Worm (Caenorhabditis elegans) whole organism, L4 larva: Measurements from ENCODE around the gene Y66D12A.3.

Experiments used
- F44E2.7 ChIP-seq: fragments of 200-800 bp; sonication (Bioruptor generic); IDR thresholded peaks from 2 replicates; pipeline ENCODE4 v2.1.2; 2022; ENCODE audit warnings: missing genetic modification characterization, missing compliant biosample characterization
- T26A8.4 ChIP-seq: fragments of 200-800 bp; sonication (Bioruptor generic); IDR thresholded peaks from 2 replicates; pipeline ENCODE4 v1.3.6; 2022; ENCODE audit warnings: missing genetic modification characterization, missing compliant biosample characterization
- Y48G9A.11 ChIP-seq: fragments of 200-800 bp; sonication (Bioruptor generic); IDR thresholded peaks from 2 replicates; pipeline ENCODE4 v1.3.6; 2022; ENCODE audit warnings: missing genetic modification reagents, missing genetic modification characterization, missing compliant biosample characterization
- Y75B8A.6 ChIP-seq: fragments of 200-800 bp; sonication (Bioruptor generic); IDR thresholded peaks from 2 replicates; pipeline ENCODE4 v1.3.6; 2022; ENCODE audit warnings: missing genetic modification reagents, missing genetic modification characterization, missing compliant biosample characterization
- ceh-28 ChIP-seq: fragments of 150-350 bp; optimal IDR thresholded peaks from 2 replicates; lab custom pipeline; 2014; ENCODE audit warnings: missing biosample characterization, missing genetic modification reagents, missing genetic modification characterization
- ceh-82 ChIP-seq: sonication (generic microtip); optimal IDR thresholded peaks from 2 replicates; lab custom pipeline; 2017; ENCODE audit warnings: missing biosample characterization, missing genetic modification characterization
- ces-1 ChIP-seq: fragments of 150-350 bp; sonication (generic microtip); optimal IDR thresholded peaks from 4 replicates; lab custom pipeline; 2014; ENCODE audit warnings: missing biosample characterization, missing genetic modification reagents, missing genetic modification characterization
- ctbp-1 ChIP-seq: fragments of 200-800 bp; sonication (Bioruptor generic); IDR thresholded peaks from 2 replicates; pipeline ENCODE4 v1.3.6; 2022; ENCODE audit warnings: missing genetic modification reagents, missing genetic modification characterization, missing compliant biosample characterization
- daf-19 ChIP-seq: fragments of 200-800 bp; sonication (Bioruptor generic); conservative IDR thresholded peaks from 2 replicates; pipeline ENCODE4 v1.3.6; 2022; ENCODE audit warnings: missing genetic modification characterization, missing compliant biosample characterization
- dmd-9 ChIP-seq: fragments of 200-800 bp; sonication (Bioruptor generic); IDR thresholded peaks from 2 replicates; pipeline ENCODE4 v1.3.6; 2022; ENCODE audit warnings: missing genetic modification reagents, missing genetic modification characterization, missing compliant biosample characterization
- egl-43 ChIP-seq: fragments of 200-800 bp; sonication (Bioruptor generic); IDR thresholded peaks from 2 replicates; pipeline ENCODE4 v1.3.6; 2022; ENCODE audit warnings: missing genetic modification reagents, missing genetic modification characterization, missing compliant biosample characterization
- fkh-10 ChIP-seq: fragments of 150-350 bp; optimal IDR thresholded peaks from 2 replicates; lab custom pipeline; 2014; ENCODE audit warnings: missing biosample characterization, missing genetic modification reagents, missing genetic modification characterization
- gei-8 ChIP-seq: fragments of 200-800 bp; sonication (Bioruptor generic); optimal IDR thresholded peaks from 2 replicates; lab custom pipeline; 2018; ENCODE audit warnings: mild to moderate bottlenecking, missing genetic modification characterization, missing compliant biosample characterization
- hlh-30 ChIP-seq: sonication (generic microtip); optimal IDR thresholded peaks from 2 replicates; lab custom pipeline; 2017; ENCODE audit warnings: antibody characterized with exemption, mild to moderate bottlenecking, missing genetic modification characterization, missing compliant biosample characterization; ENCODE audit not compliant: insufficient read depth
- jun-1 ChIP-seq: fragments of 150-350 bp; optimal IDR thresholded peaks from 2 replicates; lab custom pipeline; 2014; ENCODE audit warnings: missing biosample characterization, missing genetic modification reagents, missing genetic modification characterization
- lim-7 ChIP-seq: fragments of 200-800 bp; sonication (Bioruptor generic); IDR thresholded peaks from 2 replicates; pipeline ENCODE4 v1.3.6; 2022; ENCODE audit warnings: missing genetic modification characterization, missing compliant biosample characterization
- lin-13 ChIP-seq: fragments of 150-350 bp; optimal IDR thresholded peaks from 2 replicates; lab custom pipeline; 2014; ENCODE audit warnings: missing biosample characterization, missing genetic modification reagents, missing genetic modification characterization
- mdt-29 ChIP-seq: fragments of 200-800 bp; sonication (Bioruptor generic); IDR thresholded peaks from 2 replicates; pipeline ENCODE4 v1.3.6; 2022; ENCODE audit warnings: missing genetic modification reagents, missing genetic modification characterization, missing compliant biosample characterization
- mep-1 ChIP-seq: fragments of 150-350 bp; sonication (generic microtip); optimal IDR thresholded peaks from 3 replicates; lab custom pipeline; 2014; ENCODE audit warnings: missing biosample characterization, missing genetic modification characterization
- mxl-2 ChIP-seq: fragments of 200-800 bp; sonication (Bioruptor generic); conservative IDR thresholded peaks from 2 replicates; pipeline ENCODE4 v1.3.6; 2022; ENCODE audit warnings: missing genetic modification reagents, missing genetic modification characterization, missing compliant biosample characterization
- nhr-10 ChIP-seq: fragments of 150-350 bp; optimal IDR thresholded peaks from 2 replicates; lab custom pipeline; 2014; ENCODE audit warnings: missing biosample characterization, missing genetic modification characterization
- nhr-11 ChIP-seq: fragments of 150-350 bp; optimal IDR thresholded peaks from 2 replicates; lab custom pipeline; 2014; ENCODE audit warnings: missing biosample characterization, missing genetic modification characterization
- nhr-28 ChIP-seq: fragments of 150-350 bp; optimal IDR thresholded peaks from 2 replicates; lab custom pipeline; 2014; ENCODE audit warnings: missing biosample characterization, missing genetic modification characterization
- nhr-48 ChIP-seq: sonication (generic microtip); optimal IDR thresholded peaks from 2 replicates; lab custom pipeline; 2016; ENCODE audit warnings: mild to moderate bottlenecking, missing genetic modification characterization, missing compliant biosample characterization
- rbr-2 ChIP-seq: sonication (generic microtip); optimal IDR thresholded peaks from 2 replicates; lab custom pipeline; 2016; ENCODE audit warnings: missing genotype, missing genetic modification characterization, missing compliant biosample characterization
- saeg-2 ChIP-seq: fragments of 200-800 bp; sonication (Bioruptor generic); IDR thresholded peaks from 2 replicates; pipeline ENCODE4 v1.3.6; 2022; ENCODE audit warnings: missing genetic modification reagents, missing genetic modification characterization, missing compliant biosample characterization
- set-16 ChIP-seq: fragments of 200-800 bp; sonication (Bioruptor generic); IDR thresholded peaks from 2 replicates; pipeline ENCODE4 v1.3.6; 2022; ENCODE audit warnings: missing genetic modification reagents, missing genetic modification characterization, missing compliant biosample characterization
- snpc-4 ChIP-seq: fragments of 150-350 bp; optimal IDR thresholded peaks from 2 replicates; lab custom pipeline; 2014; ENCODE audit warnings: missing biosample characterization, missing genetic modification characterization
- tag-97 ChIP-seq: fragments of 200-800 bp; sonication (Bioruptor generic); IDR thresholded peaks from 2 replicates; pipeline ENCODE4 v1.3.6; 2022; ENCODE audit warnings: missing genetic modification characterization, missing compliant biosample characterization
- unc-62 ChIP-seq, 3 experiments: fragments of 150-350 bp in 1 of 3; sonication (generic microtip); optimal IDR thresholded peaks in 2 of 3; peaks in 1 of 3; 1 replicate in 1 of 3; 2 replicates in 2 of 3; lab custom pipeline; 2014 to 2017; ENCODE audit warnings: missing biosample characterization in 3 of 3, missing genetic modification characterization in 3 of 3, missing genetic modification reagents in 3 of 3, missing genotype in 1 of 3
- zag-1 ChIP-seq: fragments of 150-350 bp; optimal IDR thresholded peaks from 2 replicates; lab custom pipeline; 2014; ENCODE audit warnings: missing biosample characterization, missing genetic modification characterization
- zfp-2 ChIP-seq: sonication (generic microtip); optimal IDR thresholded peaks from 2 replicates; lab custom pipeline; 2016; ENCODE audit warnings: mild to moderate bottlenecking, missing genetic modification characterization, missing compliant biosample characterization

The Y66D12A.3 gene

DNA sequence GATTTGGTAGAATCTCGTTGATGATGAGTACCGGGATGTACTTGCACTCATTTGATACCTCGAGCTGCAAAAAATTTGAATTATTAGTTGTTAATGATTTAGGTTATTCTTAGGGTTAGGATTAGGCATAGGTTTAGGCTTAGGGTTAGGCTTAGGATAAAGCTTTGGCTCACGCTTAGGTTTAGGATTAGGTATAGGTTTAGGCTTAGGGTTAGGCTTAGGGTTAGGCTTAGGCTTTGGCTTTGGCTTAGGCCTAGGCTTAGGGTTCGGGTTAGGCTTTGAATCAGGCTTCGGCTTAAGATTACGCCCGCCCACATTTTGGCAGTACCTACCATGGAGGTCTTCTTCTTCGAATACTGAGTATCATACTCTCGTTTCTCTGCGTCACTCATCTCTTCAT, 46.0 kb downstream of the Y66D12A.3 start:
- TF ChIP-seq F44E2.7 (GFP tag; lab: Robert Waterston, UW) (no peak), lin-13 (no peak), daf-19 (GFP tag; lab: Robert Waterston, UW) (no peak), nhr-28 (no peak), mdt-29 (GFP tag; lab: Robert Waterston, UW) (no peak), jun-1 (tag; lab: Kevin White, UChicago) (no peak), mep-1 (tag; lab: Kevin White, UChicago) (no peak), zfp-2 (tag; lab: Kevin White, UChicago) (no peak), lim-7 (GFP tag; lab: Robert Waterston, UW) (no peak), set-16 (GFP tag; lab: Robert Waterston, UW) (no peak), T26A8.4 (no peak)

- TF ChIP-seq gei-8 (no peak), unc-62 (GFP tag; optimal IDR thresholded peaks at IDR 0.05 in 1 of 2; lab: Kevin White, UChicago) (peak in 1 of 2 experiments; percentile 10), unc-62 (tag; optimal IDR thresholded peaks at IDR 0.05; lab: Kevin White, UChicago) (no peak)
- TF ChIP-seq, all 104 proteins: peak for 1
These were observed 47.7 kb downstream of the Y66D12A.3 start, which contains the start of gene tbx-33 for ce11 chrIII:11636740-11637139. Gene tbx-33 (minus strand): TSS chrIII:11636840.

- TF ChIP-seq egl-43 (GFP tag; lab: Robert Waterston, UW) (no peak), mxl-2 (GFP tag; lab: Robert Waterston, UW) (no peak), ceh-82 (tag; lab: Kevin White, UChicago) (no peak), tag-97 (no peak), nhr-48 (tag; lab: Kevin White, UChicago) (no peak), ces-1 (GFP tag; lab: Kevin White, UChicago) (peak; percentile 37), dmd-9 (GFP tag; lab: Robert Waterston, UW) (0 out of 2 replicates have a peak, but pooled peaks have one; percentile 23), ceh-28 (tag; lab: Kevin White, UChicago) (no peak), nhr-10 (tag; lab: Kevin White, UChicago) (no peak), ctbp-1 (0 out of 2 replicates have a peak, but pooled peaks have one; percentile 39), snpc-4 (tag; lab: Kevin White, UChicago) (no peak), set-16 (GFP tag; lab: Robert Waterston, UW) (no peak), Y48G9A.11 (no peak), hlh-30 (tag; lab: Kevin White, UChicago) (peak; percentile 1), fkh-10 (peak; percentile 31), nhr-11 (tag; lab: Kevin White, UChicago) (no peak), Y75B8A.6 (GFP tag; lab: Robert Waterston, UW) (no peak), rbr-2 (tag; lab: Kevin White, UChicago) (peak; percentile 9), zag-1 (tag; lab: Kevin White, UChicago) (no peak), saeg-2 (GFP tag; lab: Robert Waterston, UW) (no peak)
- TF ChIP-seq, all 104 proteins: peak for 6
These were observed 52.3 kb downstream of the Y66D12A.3 start for ce11 chrIII:11641347-11641746.
